Worm (Caenorhabditis elegans) whole organism, midembryonic: Measurements from ENCODE around the gene F55G11.2.

Experiments used
- T22C8.4 ChIP-seq: fragments of 200-800 bp; sonication (Bioruptor generic); IDR thresholded peaks from 2 replicates; pipeline ENCODE4 v1.3.6; 2022; ENCODE audit warnings: missing genetic modification characterization, missing compliant biosample characterization
- cog-1 ChIP-seq: sonication (generic microtip); optimal IDR thresholded peaks from 2 replicates; lab custom pipeline; 2016; ENCODE audit warnings: missing genetic modification characterization, missing compliant biosample characterization
- flt-1 ChIP-seq: fragments of 200-800 bp; sonication (Bioruptor generic); IDR thresholded peaks from 2 replicates; pipeline ENCODE4 v1.3.6; 2022; ENCODE audit warnings: missing genetic modification characterization, missing compliant biosample characterization
- klf-2 ChIP-seq: fragments of 200-800 bp; sonication (Bioruptor generic); conservative IDR thresholded peaks from 2 replicates; pipeline ENCODE4 v1.3.6; 2022; ENCODE audit warnings: missing genetic modification reagents, missing genetic modification characterization, missing compliant biosample characterization
- med-1 ChIP-seq: sonication (generic microtip); optimal IDR thresholded peaks from 2 replicates; lab custom pipeline; 2017; ENCODE audit warnings: missing genetic modification characterization, mild to moderate bottlenecking, missing compliant biosample characterization, antibody characterized with exemption, missing genetic modification reagents; ENCODE audit not compliant: insufficient read depth
- ref-1 ChIP-seq: fragments of 200-800 bp; sonication (Bioruptor generic); conservative IDR thresholded peaks from 2 replicates; pipeline ENCODE4 v1.3.6; 2022; ENCODE audit warnings: missing genetic modification reagents, missing genetic modification characterization, missing compliant biosample characterization
- tab-1 ChIP-seq: fragments of 200-800 bp; sonication (Bioruptor generic); IDR thresholded peaks from 2 replicates; pipeline ENCODE4 v1.3.6; 2022; ENCODE audit warnings: missing genetic modification characterization, missing compliant biosample characterization
- ztf-23 ChIP-seq: fragments of 200-800 bp; sonication (Bioruptor generic); IDR thresholded peaks from 2 replicates; pipeline ENCODE4 v1.3.6; 2022; ENCODE audit warnings: missing genetic modification reagents, missing genetic modification characterization, missing compliant biosample characterization
- ztf-29 ChIP-seq: fragments of 200-800 bp; sonication (Bioruptor generic); IDR thresholded peaks from 2 replicates; pipeline ENCODE4 v1.3.6; 2022; ENCODE audit warnings: missing genetic modification reagents, missing genetic modification characterization, missing compliant biosample characterization

F55G11.2 gene

DNA sequence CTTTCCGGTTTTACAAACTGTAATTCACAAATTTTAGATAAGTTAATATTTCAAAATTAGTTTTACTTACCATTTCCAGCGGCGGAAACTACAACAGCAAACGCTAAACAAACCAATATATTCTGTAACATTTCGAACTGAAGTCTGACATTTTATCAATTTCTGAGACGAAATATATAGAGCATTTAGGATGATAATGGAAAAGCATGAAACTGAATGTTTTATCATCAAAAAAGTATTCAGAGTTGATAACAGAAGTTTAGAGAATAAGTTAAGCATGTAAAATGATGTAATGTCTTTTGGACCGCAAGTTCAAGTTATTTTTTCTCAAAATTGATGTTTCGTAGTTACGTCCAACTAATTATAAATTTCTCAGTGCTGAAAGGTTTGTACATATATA is at the start of gene F55G11.2:
TSS of gene F55G11.2 (minus strand) at position 149 of the 400 bp plus-strand sequence.
- TF ChIP-seq T22C8.4 (GFP tag; lab: Robert Waterston, UW) = no peak

DNA sequence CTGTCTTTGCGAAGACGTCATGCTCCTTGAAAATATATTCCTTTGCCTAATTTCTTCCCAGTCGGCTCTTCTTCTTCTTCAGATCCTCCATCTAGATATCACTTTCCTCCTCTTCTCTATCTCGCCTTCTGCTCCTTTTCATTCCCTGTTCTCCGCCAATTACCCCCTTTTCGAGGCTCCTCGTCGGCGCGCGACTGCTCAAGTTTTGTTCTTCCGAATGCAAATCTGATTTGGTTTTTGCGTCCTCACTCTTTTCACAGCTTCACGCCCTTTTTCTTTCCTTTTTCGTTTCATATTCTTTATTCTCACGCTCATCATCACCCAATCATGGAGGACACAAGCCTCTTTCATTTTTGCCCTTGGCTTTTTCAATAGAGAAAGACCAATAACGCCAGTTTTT is 47.7 kb upstream of the F55G11.2 start:
- TF ChIP-seq flt-1 (no peak), ztf-29 (no peak), ref-1 (GFP tag; lab: Robert Waterston, UW) (no peak), ztf-23 (0 out of 2 replicates have a peak, but pooled peaks have one; percentile 61), tab-1 (GFP tag; lab: Robert Waterston, UW) (no peak), med-1 (GFP tag; lab: Kevin White, UChicago) (no peak), klf-2 (no peak), cog-1 (tag; lab: Kevin White, UChicago) (no peak), T22C8.4 (GFP tag; lab: Robert Waterston, UW) (no peak)

DNA sequence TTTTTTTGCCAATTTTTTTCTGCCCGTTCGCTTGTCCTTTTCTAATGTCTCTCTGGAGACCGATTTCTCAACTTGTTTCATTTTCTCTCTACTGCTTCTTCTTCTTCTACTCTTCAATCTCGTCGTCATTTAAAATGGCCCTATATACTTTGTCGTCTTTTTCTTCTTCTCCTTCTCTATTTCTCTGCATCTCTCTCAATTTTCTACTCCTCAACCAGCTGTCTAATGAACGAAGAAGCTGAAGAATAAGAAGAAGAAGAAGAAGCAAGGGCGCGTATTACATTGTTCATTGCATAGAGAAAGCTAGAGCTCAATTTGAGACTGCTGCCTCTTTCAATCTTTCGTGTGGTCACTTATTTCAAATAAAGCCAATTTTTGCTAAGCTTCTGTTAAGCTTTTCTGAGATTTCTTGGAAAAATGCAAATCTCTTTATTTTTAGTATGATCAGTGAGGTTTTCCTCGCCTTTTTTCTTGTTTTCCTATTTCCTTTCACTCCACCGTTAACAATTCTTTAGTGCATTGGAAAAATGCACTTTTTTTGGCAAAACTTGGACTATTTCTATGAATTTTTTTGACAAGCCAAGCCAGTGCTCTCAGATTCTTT is 46.8 kb upstream of the F55G11.2 start:
- TF ChIP-seq cog-1 (tag; lab: Kevin White, UChicago) (peak; percentile 5), flt-1 (no peak)

DNA sequence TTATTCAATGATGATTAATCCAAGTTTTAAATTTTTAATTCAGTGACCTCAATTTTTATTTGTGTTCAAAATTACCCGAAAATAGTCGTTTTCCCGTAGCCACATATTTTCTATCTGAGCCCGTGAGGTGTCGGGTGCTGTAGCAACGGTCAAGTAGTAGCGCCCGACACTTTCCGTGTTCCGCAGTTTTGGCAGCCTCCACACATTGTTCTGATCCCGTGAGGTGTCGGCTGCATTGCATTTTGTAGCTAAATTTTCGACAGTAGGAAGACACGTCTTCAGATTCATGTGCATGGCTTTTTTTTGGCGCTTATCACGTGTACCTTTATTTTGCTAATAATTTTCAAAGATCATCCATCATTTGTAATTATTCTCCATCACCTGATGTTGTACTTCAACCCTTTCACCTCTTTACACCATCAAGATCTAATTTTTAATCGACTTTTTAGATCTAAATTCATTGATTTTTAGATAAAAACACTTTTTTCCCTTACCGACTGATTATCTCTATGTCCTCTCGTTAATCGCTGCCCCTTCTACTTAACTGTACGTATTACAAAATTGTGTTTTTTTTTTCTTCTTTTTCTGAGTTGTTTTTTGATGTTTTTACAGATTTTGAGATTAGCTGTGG is 44.7 kb upstream of the F55G11.2 start:
- no peak for TF ChIP-seq ztf-29

DNA sequence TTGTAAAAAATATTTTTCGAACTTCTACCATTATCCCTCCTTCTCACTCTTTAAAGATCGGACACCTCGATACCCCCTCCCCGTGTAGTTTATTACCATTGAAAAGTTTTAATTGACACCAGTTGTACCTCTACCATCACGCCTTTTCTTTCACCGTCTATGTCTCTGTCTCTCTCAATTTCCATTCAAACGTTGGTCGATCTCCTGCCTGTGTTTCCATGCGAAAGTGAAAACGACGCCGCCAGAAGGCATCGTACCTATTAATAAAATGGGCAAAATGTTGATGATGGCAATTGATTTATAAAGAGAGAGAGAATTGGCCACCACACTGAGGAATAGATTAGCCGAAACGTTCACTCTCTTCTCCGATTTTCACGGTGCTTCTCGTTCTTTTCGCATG is 44.1 kb upstream of the F55G11.2 start:
- TF ChIP-seq T22C8.4 (GFP tag; lab: Robert Waterston, UW) (no peak), med-1 (GFP tag; lab: Kevin White, UChicago) (no peak), flt-1 (no peak), tab-1 (GFP tag; lab: Robert Waterston, UW) (no peak), ztf-23 (no peak), klf-2 (no peak), ztf-29 (no peak), ref-1 (GFP tag; lab: Robert Waterston, UW) (no peak), cog-1 (tag; lab: Kevin White, UChicago) (no peak)

DNA sequence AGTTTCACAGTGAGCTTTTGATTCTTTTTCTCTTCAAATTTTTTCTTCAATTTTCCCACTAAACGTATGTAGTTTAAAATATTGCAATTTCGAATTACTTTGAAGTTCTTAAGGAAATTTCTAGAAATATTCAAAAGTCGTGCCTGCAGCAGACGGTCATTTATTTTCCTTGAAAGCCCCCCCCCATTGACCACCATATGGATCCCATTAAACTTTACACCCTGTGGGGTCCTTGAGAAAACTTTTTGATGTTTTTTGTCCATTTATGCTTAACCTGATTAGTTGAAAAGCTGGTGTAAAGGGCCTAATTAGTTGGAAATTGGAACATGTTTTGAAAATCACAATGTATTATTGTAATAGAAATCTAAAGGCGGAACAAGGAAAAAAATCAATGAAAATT is 40.4 kb upstream of the F55G11.2 start:
- TF ChIP-seq ztf-29 (no peak), flt-1 (no peak)

DNA sequence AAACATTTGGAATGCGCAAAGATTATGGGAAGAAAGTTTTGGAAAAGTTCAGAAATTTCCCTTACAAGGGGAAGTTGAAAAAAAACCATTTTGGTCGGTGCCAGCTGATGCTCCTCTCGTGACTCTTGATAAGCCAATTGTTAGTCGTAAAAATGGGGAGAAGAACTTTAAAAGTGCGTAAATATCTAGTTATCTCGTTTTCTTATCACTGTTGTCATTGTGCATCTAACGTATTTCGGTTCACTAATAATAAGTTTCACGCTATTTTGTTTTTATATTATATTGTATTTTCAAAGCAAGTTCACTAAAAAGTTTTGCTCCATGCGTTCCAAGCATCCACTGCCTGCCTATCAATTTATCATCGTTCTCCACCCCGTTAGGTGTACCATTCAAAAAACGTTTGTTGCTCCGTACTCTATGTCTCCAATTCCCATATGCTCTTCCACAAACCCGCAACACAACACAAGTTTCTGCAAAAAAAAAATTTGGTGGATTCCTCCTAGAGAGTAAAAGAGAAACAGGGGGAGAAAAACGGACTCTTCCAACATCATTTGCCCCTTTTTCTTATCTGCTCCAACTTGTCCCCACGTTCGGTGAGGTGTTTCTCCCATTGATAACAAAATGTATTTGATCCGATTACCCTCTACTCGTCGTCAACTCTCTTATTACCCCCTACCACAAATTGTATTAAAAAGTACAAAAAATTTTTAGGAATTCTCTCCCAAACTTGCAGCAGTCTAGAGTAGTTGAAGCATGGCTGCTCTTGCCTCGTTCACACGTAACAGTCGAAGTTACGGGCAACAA is 39.5 kb upstream of the F55G11.2 start, which contains the start of gene mbk-2:
TSS of gene mbk-2 (plus strand) at position 754 of the 804 bp plus-strand sequence.
- no peak for TF ChIP-seq cog-1 (tag; lab: Kevin White, UChicago)
- no peak for TF ChIP-seq ref-1 (GFP tag; lab: Robert Waterston, UW)
- TF ChIP-seq tab-1 (GFP tag; lab: Robert Waterston, UW) = no peak
- no peak for TF ChIP-seq klf-2

DNA sequence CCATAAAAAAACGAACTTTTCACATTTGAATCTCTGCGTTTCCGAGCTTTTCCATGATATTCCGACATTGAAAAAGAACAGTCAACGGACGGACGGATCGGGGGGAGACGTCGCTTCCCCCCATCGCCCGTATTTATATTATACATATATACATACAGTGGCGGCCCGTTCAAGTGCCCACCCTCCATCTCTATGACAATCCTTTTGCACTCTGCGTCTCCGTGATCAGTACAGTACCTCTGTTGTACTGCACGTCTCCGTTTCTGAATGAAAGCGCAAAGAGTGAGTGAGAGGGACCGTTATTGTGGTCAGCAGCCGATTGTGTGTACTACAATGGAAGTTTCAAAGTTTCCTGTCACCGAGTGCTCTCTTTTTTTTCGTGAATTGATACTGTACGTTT is 30.0 kb upstream of the F55G11.2 start:
- TF ChIP-seq cog-1 (tag; lab: Kevin White, UChicago) = no peak
- TF ChIP-seq flt-1 = 0 out of 2 replicates have a peak, but pooled peaks have one; percentile 40
- no peak for TF ChIP-seq ztf-29

DNA sequence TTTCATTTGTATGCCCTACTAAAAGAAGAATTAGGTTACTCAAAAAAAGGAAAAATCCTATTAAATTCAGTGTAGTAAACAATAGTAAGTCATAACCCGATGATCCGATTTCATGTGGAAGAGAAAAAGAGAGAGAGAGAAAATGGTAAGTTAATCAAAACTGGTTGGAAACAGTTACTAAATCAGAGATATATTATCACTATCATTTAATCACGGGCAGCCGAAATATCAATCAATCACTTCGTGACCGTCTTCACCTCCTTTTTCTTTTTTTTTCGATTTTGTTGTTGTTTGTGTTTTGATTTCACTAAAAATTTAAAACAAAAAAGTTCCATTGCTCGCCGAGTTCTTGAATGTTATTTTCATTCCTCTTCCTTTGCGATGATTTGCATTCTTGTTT is 28.5 kb upstream of the F55G11.2 start:
- TF ChIP-seq ref-1 (GFP tag; lab: Robert Waterston, UW) (no peak), T22C8.4 (GFP tag; lab: Robert Waterston, UW) (no peak), med-1 (GFP tag; lab: Kevin White, UChicago) (no peak), klf-2 (no peak), tab-1 (GFP tag; lab: Robert Waterston, UW) (no peak), flt-1 (no peak), ztf-29 (no peak), ztf-23 (no peak), cog-1 (tag; lab: Kevin White, UChicago) (no peak)

DNA sequence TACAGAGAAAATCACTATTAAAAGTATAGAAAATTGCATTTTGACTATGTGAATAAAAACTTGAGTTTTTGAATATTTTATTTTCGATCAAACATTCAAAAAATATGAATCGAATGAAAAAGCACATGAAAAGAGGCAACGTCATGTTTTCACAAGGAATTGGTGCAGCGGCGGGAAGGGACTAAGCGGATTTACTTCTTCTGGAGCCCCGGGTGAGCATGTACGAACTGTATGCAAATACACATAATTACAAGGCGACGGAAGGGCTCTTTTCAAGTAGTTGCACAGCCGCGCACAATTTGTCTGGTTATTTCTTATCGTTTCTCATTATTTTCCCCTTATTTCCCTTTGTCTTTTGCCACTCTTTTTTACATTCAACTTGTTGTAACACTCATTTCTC is 26.8 kb upstream of the F55G11.2 start, which contains the start of gene K10D11.7:
TSS of gene K10D11.7 (minus strand) at position 101 of the 400 bp plus-strand sequence.
- TF ChIP-seq klf-2 (no peak), ztf-29 (no peak), med-1 (GFP tag; lab: Kevin White, UChicago) (no peak), tab-1 (GFP tag; lab: Robert Waterston, UW) (no peak), cog-1 (tag; lab: Kevin White, UChicago) (no peak), T22C8.4 (GFP tag; lab: Robert Waterston, UW) (no peak), flt-1 (no peak), ref-1 (GFP tag; lab: Robert Waterston, UW) (no peak)

DNA sequence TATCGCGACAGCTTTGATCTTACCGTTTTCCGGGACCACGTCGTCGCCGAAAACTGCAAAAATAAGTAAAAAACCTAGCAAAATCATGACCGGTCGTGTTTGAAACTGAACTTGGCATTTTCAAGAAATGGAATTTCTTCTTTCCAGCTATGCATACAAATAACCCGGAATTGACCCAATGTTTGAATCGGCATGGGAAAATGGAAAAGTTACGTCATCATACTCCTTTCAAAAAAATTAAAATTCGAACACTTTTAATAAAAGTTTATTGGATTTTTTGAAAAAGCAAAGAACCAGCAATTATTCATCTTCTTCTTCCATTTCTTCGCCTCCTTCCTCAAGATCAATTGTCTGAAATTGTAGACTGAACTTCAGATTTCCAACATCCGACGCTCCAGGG is 25.3 kb upstream of the F55G11.2 start, which contains the start of gene K10D11.4:
TSS of gene K10D11.4 (minus strand) at position 101 of the 400 bp plus-strand sequence.
- TF ChIP-seq klf-2 (no peak), cog-1 (tag; lab: Kevin White, UChicago) (no peak), ztf-29 (no peak)
